Worm (Caenorhabditis elegans): Measurements from ENCODE around the gene rps-28.

DNA sequence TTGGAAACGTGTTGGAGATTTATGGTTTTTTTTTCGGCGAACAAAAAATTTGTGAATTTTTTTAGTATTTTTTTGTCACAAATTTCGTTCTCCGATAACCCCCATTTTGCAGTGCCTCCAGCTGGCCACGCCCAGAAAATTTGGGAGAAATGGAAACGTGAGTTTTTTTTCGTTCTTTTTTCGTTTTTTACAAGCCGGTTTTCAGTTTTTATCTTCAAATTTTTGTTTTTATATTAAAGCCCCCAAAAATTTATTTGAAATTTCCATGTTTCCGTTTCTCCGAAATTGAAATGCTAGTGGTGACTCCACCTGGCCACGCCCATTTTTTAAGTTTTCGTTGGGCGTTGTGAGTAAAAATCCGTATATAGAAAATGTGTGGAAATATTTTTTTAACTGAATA lies 27.7 kb downstream of the rps-28 start:
- no peak for TF ChIP-seq aly-2 (tag; optimal IDR thresholded peaks at IDR 0.05)
- no peak for TF ChIP-seq elt-1 (tag; optimal IDR thresholded peaks at IDR 0.05)
- TF ChIP-seq zag-1 (tag; optimal IDR thresholded peaks at IDR 0.05), result no peak
- no peak for TF ChIP-seq dmd-4 (tag; optimal IDR thresholded peaks at IDR 0.05)
- no peak for TF ChIP-seq lin-39 (tag; optimal IDR thresholded peaks at IDR 0.05)
- TF ChIP-seq fos-1 (tag; optimal IDR thresholded peaks at IDR 0.05), result no peak
- no peak for TF ChIP-seq unc-55 (GFP tag; optimal IDR thresholded peaks at IDR 0.05)
- no peak for TF ChIP-seq unc-62 (GFP tag; optimal IDR thresholded peaks at IDR 0.05)
- TF ChIP-seq nhr-77 (tag; optimal IDR thresholded peaks at IDR 0.05), result no peak
- no peak for TF ChIP-seq unc-39 (tag; optimal IDR thresholded peaks at IDR 0.05)
- TF ChIP-seq egl-27 (tag; optimal IDR thresholded peaks at IDR 0.05), result no peak
- TF ChIP-seq elt-3 (tag; optimal IDR thresholded peaks at IDR 0.05), result no peak
